Worm (Caenorhabditis elegans): ENCODE measurements around the gene AH9.4.

- TF ChIP-seq ceh-16 (tag; optimal IDR thresholded peaks at IDR 0.05) = no peak
- TF ChIP-seq egl-27 (tag; optimal IDR thresholded peaks at IDR 0.05) = no peak
- no peak for TF ChIP-seq elt-1 (tag; optimal IDR thresholded peaks at IDR 0.05)
- TF ChIP-seq nhr-25 (tag; optimal IDR thresholded peaks at IDR 0.05) = no peak
- no peak for TF ChIP-seq ztf-4 (tag; optimal IDR thresholded peaks at IDR 0.05)
- no peak for TF ChIP-seq R02D3.7 (tag; optimal IDR thresholded peaks at IDR 0.05)
- no peak for TF ChIP-seq nhr-12 (tag; optimal IDR thresholded peaks at IDR 0.05)
- TF ChIP-seq fos-1 (tag; optimal IDR thresholded peaks at IDR 0.05) = no peak
- no peak for TF ChIP-seq nhr-129 (tag; optimal IDR thresholded peaks at IDR 0.05)
- no peak for TF ChIP-seq elt-3 (tag; optimal IDR thresholded peaks at IDR 0.05)
These were observed 32.9 kb downstream of the AH9.4 start for ce11 chrX:2241147-2241798.

Data from whole organism, L2 larva.